Fruit fly (Drosophila melanogaster) whole organism, larva: ENCODE data around the gene Ugt37E1.

ENCODE experiments used
- noc ChIP-seq: fragments of 200-800 bp; sonication (Bioruptor generic); optimal IDR thresholded peaks from 3 replicates; lab custom pipeline; 2019; ENCODE audit warnings: missing biosample characterization, mild to moderate bottlenecking, missing genetic modification characterization, moderate library complexity

The Ugt37E1 gene

dm6 chr2L:16799496-16799895, 3.1 kb downstream of the Ugt37E1 start:
- no peak for TF ChIP-seq noc (tag; lab: Kevin White, UChicago)

- no peak for TF ChIP-seq noc (tag; lab: Kevin White, UChicago)
Observed at dm6 chr2L:16801578-16802152, 5.3 kb downstream of the Ugt37E1 start.

- TF ChIP-seq noc (tag; lab: Kevin White, UChicago), result no peak
Observed at dm6 chr2L:16803638-16804037, 7.2 kb downstream of the Ugt37E1 start.

dm6 chr2L:16804376-16804934, 8.1 kb downstream of the Ugt37E1 start, which contains the start of gene CG13272:
CG13272 (plus strand) TSS chr2L:16804884.
- no peak for TF ChIP-seq noc (tag; lab: Kevin White, UChicago)

dm6 chr2L:16808752-16809151, 12.4 kb downstream of the Ugt37E1 start:
- no peak for TF ChIP-seq noc (tag; lab: Kevin White, UChicago)

- no peak for TF ChIP-seq noc (tag; lab: Kevin White, UChicago)
Observed at dm6 chr2L:16815989-16816749, 19.8 kb downstream of the Ugt37E1 start, which contains the start of gene mdy. mdy (plus strand) TSS chr2L:16816660.

- TF ChIP-seq noc (tag; lab: Kevin White, UChicago), result no peak
Observed at dm6 chr2L:16816750-16817087, 20.3 kb downstream of the Ugt37E1 start.

dm6 chr2L:16817421-16818101, 21.2 kb downstream of the Ugt37E1 start:
- TF ChIP-seq noc (tag; lab: Kevin White, UChicago), result peak; percentile 65

dm6 chr2L:16818335-16818973, 22.1 kb downstream of the Ugt37E1 start:
- TF ChIP-seq noc (tag; lab: Kevin White, UChicago), result no peak

dm6 chr2L:16819714-16820113, 23.3 kb downstream of the Ugt37E1 start:
- peak; percentile 93 for TF ChIP-seq noc (tag; lab: Kevin White, UChicago)

- no peak for TF ChIP-seq noc (tag; lab: Kevin White, UChicago)
Observed at dm6 chr2L:16820993-16821392, 24.6 kb downstream of the Ugt37E1 start, which contains the start of gene CG13280. CG13280 (minus strand) TSS chr2L:16821093.

dm6 chr2L:16824905-16825333, 28.5 kb downstream of the Ugt37E1 start, which contains the start of gene Cse1:
Cse1 (minus strand) TSS chr2L:16825207.
- TF ChIP-seq noc (tag; lab: Kevin White, UChicago), result peak; percentile 31

- TF ChIP-seq noc (tag; lab: Kevin White, UChicago), result no peak
Observed at dm6 chr2L:16826872-16827506, 30.6 kb downstream of the Ugt37E1 start, which contains the start of gene AspRS-m. AspRS-m (plus strand) TSS chr2L:16827078.

- no peak for TF ChIP-seq noc (tag; lab: Kevin White, UChicago)
Observed at dm6 chr2L:16834402-16834801, 38.0 kb downstream of the Ugt37E1 start, which contains the start of gene CG13282. CG13282 (minus strand) TSS chr2L:16834502.

dm6 chr2L:16837158-16837557, 40.8 kb downstream of the Ugt37E1 start, which contains the start of gene Nepl9:
Nepl9 (minus strand) TSS chr2L:16837258.
- no peak for TF ChIP-seq noc (tag; lab: Kevin White, UChicago)
